Worm (Caenorhabditis elegans): ENCODE data around the gene T01C3.11.
A peak's percentile ranks its signal among the peaks of the same experiment; 100 is the strongest.
"Not testable (repeated sequence)": the region's sequence is repeated elsewhere in the genome, so short reads cannot be mapped to it uniquely, and the experiment has no call there.

The T01C3.11 gene

ce11 chrV:15031373-15031772 lies 32.0 kb downstream of the T01C3.11 start, which contains the start of gene cng-1:
cng-1 (minus strand) TSS chrV:15031473.
- not testable (repeated sequence) for TF ChIP-seq fos-1, mml-1, ztf-4 (tag; optimal IDR thresholded peaks at IDR 0.05)

DNA sequence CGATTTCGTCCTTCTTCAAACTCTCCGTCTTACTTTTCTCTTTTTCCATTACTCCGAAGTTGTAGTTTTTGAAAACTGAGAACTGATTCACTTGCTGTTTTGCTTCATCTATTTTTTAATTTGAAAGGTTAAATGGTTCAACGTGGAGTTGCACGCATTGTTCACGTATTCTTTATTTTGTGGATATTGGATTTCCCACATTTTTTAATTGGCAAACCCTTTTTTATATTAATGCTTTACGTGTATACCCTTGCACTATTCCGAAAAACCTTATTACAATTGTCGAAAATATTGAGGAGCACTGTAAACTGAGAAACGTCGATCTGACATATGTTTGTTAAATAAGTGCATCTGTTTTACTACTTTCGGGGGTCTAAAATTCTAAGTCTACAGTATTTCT lies 37.4 kb downstream of the T01C3.11 start, which contains the start of gene melo-3:
melo-3 (minus strand) TSS at position 101 of the 400 bp plus-strand sequence.
- TF ChIP-seq nhr-11, mml-1, ZK546.5 (tag; optimal IDR thresholded peaks at IDR 0.05): not testable (repeated sequence)

DNA sequence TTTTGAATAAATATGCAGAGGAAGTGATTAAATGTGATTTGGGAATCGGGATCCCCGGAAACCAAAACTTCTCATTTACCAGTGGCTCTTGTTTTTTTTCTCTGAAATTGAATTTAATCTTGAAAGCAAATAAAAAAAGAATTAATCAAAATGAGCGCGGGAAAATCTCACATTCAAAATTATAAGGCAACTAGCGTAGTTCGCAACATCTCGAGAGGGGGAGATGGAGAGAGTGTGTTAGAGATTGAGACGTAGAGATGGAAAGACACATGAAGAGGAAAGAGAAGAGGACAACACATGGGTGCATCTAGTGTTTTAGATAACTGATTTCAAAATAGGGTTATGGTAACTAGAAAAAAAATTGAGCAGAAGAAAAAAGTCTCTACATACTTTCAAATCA lies 48.8 kb downstream of the T01C3.11 start, which contains the start of gene sdc-3:
sdc-3 (minus strand) TSS at position 101 of the 400 bp plus-strand sequence.
- TF ChIP-seq nhr-28 (tag; optimal IDR thresholded peaks at IDR 0.05): no peak
- TF ChIP-seq ceh-16 (tag; optimal IDR thresholded peaks at IDR 0.05): no peak
- no peak for TF ChIP-seq nfya-1 (tag; optimal IDR thresholded peaks at IDR 0.05; ENCODE audit: insufficient read depth)
- peak; percentile 4 for TF ChIP-seq elt-2 (tag; optimal IDR thresholded peaks at IDR 0.05)

All from whole organism, L3 larva.